Fruit fly (Drosophila melanogaster): ENCODE data around the gene Galt.

Gene Galt

dm6 chr2L:6648163-6648628, 19.6 kb downstream of the Galt start (continued):
- TF ChIP-seq CG15269 (tag; optimal IDR thresholded peaks at IDR 0.05) (peak; percentile 96), Bgb (GFP tag; IDR thresholded peaks at IDR 0.05; ENCODE audit: partially characterized antibody) (no peak), Spps (tag; optimal IDR thresholded peaks at IDR 0.05) (peak; percentile 86), pum (GFP tag; optimal IDR thresholded peaks at IDR 0.05) (peak; percentile 91), CG17361 (GFP tag; IDR thresholded peaks at IDR 0.05) (peak; percentile 97), tin (GFP tag; optimal IDR thresholded peaks at IDR 0.05) (peak; percentile 96), jing (GFP tag; optimal IDR thresholded peaks at IDR 0.05) (peak; percentile 87), corto (GFP tag; optimal IDR thresholded peaks at IDR 0.05) (peak; percentile 76), CG31388 (GFP tag; optimal IDR thresholded peaks at IDR 0.05) (peak; percentile 77), CG4328 (GFP tag; optimal IDR thresholded peaks at IDR 0.05) (peak; percentile 96), gsb (GFP tag; IDR thresholded peaks at IDR 0.05) (peak; percentile 86), Sox100B (GFP tag; optimal IDR thresholded peaks at IDR 0.05) (peak; percentile 95), zen (tag; optimal IDR thresholded peaks at IDR 0.05) (peak; percentile 87), Nf-YB (GFP tag; optimal IDR thresholded peaks at IDR 0.05) (peak; percentile 81), CG1529 (GFP tag; optimal IDR thresholded peaks at IDR 0.05) (peak; percentile 89), CG15696 (tag; optimal IDR thresholded peaks at IDR 0.05) (peak; percentile 96), CG7556 (GFP tag; optimal IDR thresholded peaks at IDR 0.05) (peak; percentile 96), Hr39 (optimal IDR thresholded peaks at IDR 0.05) (no peak), Dip3 (GFP tag; optimal IDR thresholded peaks at IDR 0.05) (peak; percentile 94), Hr78 (GFP tag; optimal IDR thresholded peaks at IDR 0.05) (peak in 1 of 2 experiments; percentile 75), Eip74EF (GFP tag; optimal IDR thresholded peaks at IDR 0.05) (peak in 1 of 2 experiments; percentile 92), wdn (GFP tag; IDR thresholded peaks at IDR 0.05) (peak; percentile 83), Trl (optimal IDR thresholded peaks at IDR 0.05) (peak; percentile 52 to 74), Trl (GFP tag; optimal IDR thresholded peaks at IDR 0.05) (peak; percentile 93), CG9797 (GFP tag; optimal IDR thresholded peaks at IDR 0.05) (peak; percentile 35), CG11085 (GFP tag; IDR thresholded peaks at IDR 0.05) (peak; percentile 83), dm (GFP tag; optimal IDR thresholded peaks at IDR 0.05) (peak; percentile 88), CG4424 (GFP tag; optimal IDR thresholded peaks at IDR 0.05) (peak; percentile 95), CG9932 (GFP tag; IDR thresholded peaks at IDR 0.05) (peak; percentile 93), Atf6 (GFP tag; IDR thresholded peaks at IDR 0.05) (peak; percentile 96), bab2 (GFP tag; optimal IDR thresholded peaks at IDR 0.05) (peak; percentile 93), Mrtf (GFP tag; IDR thresholded peaks at IDR 0.05) (peak; percentile 91), ase (GFP tag; IDR thresholded peaks at IDR 0.05) (peak; percentile 86), lmd (GFP tag; IDR thresholded peaks at IDR 0.05) (peak; percentile 92), en (GFP tag; optimal IDR thresholded peaks at IDR 0.05) (peak; percentile 90), CG18011 (GFP tag; optimal IDR thresholded peaks at IDR 0.05) (peak; percentile 89), kah (GFP tag; optimal IDR thresholded peaks at IDR 0.05) (peak; percentile 89), Deaf1 (tag; optimal IDR thresholded peaks at IDR 0.05) (peak; percentile 83), disco-r (GFP tag; optimal IDR thresholded peaks at IDR 0.05) (peak; percentile 75), slbo (GFP tag; IDR thresholded peaks at IDR 0.05) (peak; percentile 95), CG6683 (GFP tag; optimal IDR thresholded peaks at IDR 0.05) (peak; percentile 92), psq (GFP tag; optimal IDR thresholded peaks at IDR 0.05) (peak; percentile 90), tgo (GFP tag; IDR thresholded peaks at IDR 0.05) (peak; percentile 94), Med (GFP tag) (peak; percentile 99), vvl (GFP tag; IDR thresholded peaks at IDR 0.05) (peak; percentile 94), CG3847 (GFP tag; IDR thresholded peaks at IDR 0.05) (peak; percentile 94), ac (GFP tag; optimal IDR thresholded peaks at IDR 0.05) (peak; percentile 78), CG4282 (GFP tag; optimal IDR thresholded peaks at IDR 0.05) (peak; percentile 1), Fer3 (tag; optimal IDR thresholded peaks at IDR 0.05) (peak; percentile 95), lbe (GFP tag; optimal IDR thresholded peaks at IDR 0.05) (peak; percentile 87), Xrp1 (GFP tag; IDR thresholded peaks at IDR 0.05) (peak; percentile 95), CG3163 (GFP tag; optimal IDR thresholded peaks at IDR 0.05) (peak; percentile 92)

Measured in whole organism, embryonic.